Worm (Caenorhabditis elegans): Measurements from ENCODE around the gene acox-3.

Gene acox-3

ce11 chrIV:6227974-6228373 is 20.3 kb downstream of the acox-3 start, which contains the start of gene C49A9.1:
Gene C49A9.1, plus strand, starts transcription at chrIV:6228190.
- TF ChIP-seq ceh-83 (GFP tag; optimal IDR thresholded peaks at IDR 0.05) (no peak), mep-1 (tag; optimal IDR thresholded peaks at IDR 0.05) (no peak)

DNA sequence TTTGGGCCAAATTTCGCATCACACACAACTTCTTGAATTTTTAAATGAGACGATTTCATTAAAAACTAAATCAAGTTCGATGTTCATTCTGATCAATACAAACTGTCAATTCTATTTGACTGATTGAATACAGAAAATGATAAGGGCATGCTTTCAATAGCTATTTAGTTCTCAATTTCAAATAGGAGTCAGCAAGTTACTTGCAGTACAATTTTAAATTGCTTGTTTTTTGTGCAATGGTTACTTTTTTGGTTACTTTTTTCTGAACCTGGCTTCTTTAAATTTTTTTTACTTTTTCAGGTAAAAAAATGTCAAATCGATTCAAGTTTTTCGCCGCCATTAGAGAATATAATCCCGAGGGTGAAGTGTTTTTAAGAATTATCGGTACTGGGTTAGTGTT is 23.1 kb downstream of the acox-3 start, which contains the start of gene C49A9.2:
TSS of gene C49A9.2 (plus strand) at position 301 of the 400 bp plus-strand sequence.
- TF ChIP-seq nhr-2 (tag; optimal IDR thresholded peaks at IDR 0.05) (no peak), flh-1 (GFP tag; optimal IDR thresholded peaks at IDR 0.05) (no peak)

DNA sequence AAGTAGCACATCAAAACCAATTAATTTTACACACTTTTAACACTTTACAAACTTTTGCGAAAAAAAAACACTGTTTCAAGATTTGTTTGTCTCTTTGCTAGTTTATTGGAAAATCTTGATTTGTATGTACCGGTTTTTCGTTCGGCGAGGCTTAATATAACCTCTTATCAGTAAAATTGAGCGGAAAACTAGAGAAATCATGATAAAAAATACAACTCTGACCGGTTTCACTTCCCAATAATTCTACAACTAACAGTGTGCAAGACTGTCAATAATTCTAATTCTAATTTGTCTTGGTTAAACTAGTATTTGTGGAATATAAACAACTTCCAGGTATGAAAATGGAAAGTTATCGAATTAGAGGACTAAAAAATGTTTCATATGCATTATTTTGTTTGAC is 26.4 kb downstream of the acox-3 start, which contains the start of gene C49A9.3:
TSS of gene C49A9.3 (plus strand) at position 212 of the 400 bp plus-strand sequence.
- TF ChIP-seq sem-2 (GFP tag; optimal IDR thresholded peaks at IDR 0.05) (no peak), nhr-76 (tag; optimal IDR thresholded peaks at IDR 0.05) (no peak), ceh-83 (GFP tag; optimal IDR thresholded peaks at IDR 0.05) (no peak), bed-3 (GFP tag; optimal IDR thresholded peaks at IDR 0.05) (no peak)

ce11 chrIV:6219429-6219828 is 28.9 kb downstream of the acox-3 start, which contains the start of gene C49A9.4:
Gene C49A9.4, plus strand, starts transcription at chrIV:6219693.
- TF ChIP-seq sem-2 (GFP tag; optimal IDR thresholded peaks at IDR 0.05) (no peak), nhr-12 (tag; optimal IDR thresholded peaks at IDR 0.05) (no peak), nhr-2 (tag; optimal IDR thresholded peaks at IDR 0.05) (no peak), mls-2 (tag; optimal IDR thresholded peaks at IDR 0.05) (no peak), unc-62 (GFP tag; optimal IDR thresholded peaks at IDR 0.05) (no peak), lsy-2 (tag; optimal IDR thresholded peaks at IDR 0.05) (no peak), hlh-1 (tag; optimal IDR thresholded peaks at IDR 0.05) (no peak), tbx-8 (GFP tag; optimal IDR thresholded peaks at IDR 0.05) (no peak), M03D4.4 (tag; optimal IDR thresholded peaks at IDR 0.05) (no peak), blmp-1 (tag; optimal IDR thresholded peaks at IDR 0.05) (no peak), nhr-76 (tag; optimal IDR thresholded peaks at IDR 0.05) (no peak), drap-1 (GFP tag; optimal IDR thresholded peaks at IDR 0.05) (no peak), snpc-4 (tag; optimal IDR thresholded peaks at IDR 0.05) (no peak), unc-120 (tag; optimal IDR thresholded peaks at IDR 0.05; ENCODE audit: poor library complexity, severe bottlenecking) (no peak), ceh-39 (tag; optimal IDR thresholded peaks at IDR 0.05) (no peak), nhr-237 (tag; optimal IDR thresholded peaks at IDR 0.05) (no peak), pha-4 (tag; optimal IDR thresholded peaks at IDR 0.05) (no peak), unc-39 (tag; optimal IDR thresholded peaks at IDR 0.05) (no peak)

DNA sequence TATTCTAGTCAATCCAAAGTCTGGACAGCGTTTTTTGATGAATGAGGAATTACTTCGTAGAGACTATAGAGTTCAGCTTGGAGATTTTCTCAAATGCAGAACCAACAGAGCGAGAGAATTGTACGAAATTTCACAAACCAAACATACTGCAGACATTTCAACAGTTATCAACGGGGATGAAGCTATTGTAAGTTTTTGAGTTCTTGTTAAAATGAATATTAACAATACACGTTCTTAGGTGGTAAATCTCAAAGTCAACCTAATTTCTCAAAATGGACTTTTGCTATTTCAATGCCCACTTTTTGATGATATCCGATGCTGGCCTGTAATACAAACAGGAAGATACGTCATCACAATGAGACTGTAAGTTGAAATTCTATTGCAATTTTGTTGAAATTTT is 30.8 kb downstream of the acox-3 start:
- TF ChIP-seq ceh-83 (GFP tag; optimal IDR thresholded peaks at IDR 0.05), result no peak
- no peak for TF ChIP-seq ham-2 (GFP tag; optimal IDR thresholded peaks at IDR 0.05)
- no peak for TF ChIP-seq unc-39 (tag; optimal IDR thresholded peaks at IDR 0.05)
- no peak for TF ChIP-seq ztf-11 (tag; optimal IDR thresholded peaks at IDR 0.05)
- TF ChIP-seq elt-3 (tag; optimal IDR thresholded peaks at IDR 0.05), result no peak
- TF ChIP-seq lin-32 (GFP tag; optimal IDR thresholded peaks at IDR 0.05), result no peak
- no peak for TF ChIP-seq snpc-4 (tag; optimal IDR thresholded peaks at IDR 0.05)
- no peak for TF ChIP-seq lsy-2 (tag; optimal IDR thresholded peaks at IDR 0.05)
- no peak for TF ChIP-seq drap-1 (GFP tag; optimal IDR thresholded peaks at IDR 0.05)
- no peak for TF ChIP-seq pha-4 (tag; optimal IDR thresholded peaks at IDR 0.05)
- TF ChIP-seq sem-2 (GFP tag; optimal IDR thresholded peaks at IDR 0.05), result no peak
- TF ChIP-seq mab-5 (tag; optimal IDR thresholded peaks at IDR 0.05), result no peak
- no peak for TF ChIP-seq cnd-1 (tag; optimal IDR thresholded peaks at IDR 0.05)
- TF ChIP-seq elt-1 (tag; optimal IDR thresholded peaks at IDR 0.05; ENCODE audit: borderline replicate concordance, insufficient read depth), result no peak
- TF ChIP-seq bed-3 (GFP tag; optimal IDR thresholded peaks at IDR 0.05), result no peak
- no peak for TF ChIP-seq nhr-2 (tag; optimal IDR thresholded peaks at IDR 0.05)
- no peak for TF ChIP-seq tbx-8 (GFP tag; optimal IDR thresholded peaks at IDR 0.05)
- no peak for TF ChIP-seq ceh-43 (GFP tag; optimal IDR thresholded peaks at IDR 0.05)

DNA sequence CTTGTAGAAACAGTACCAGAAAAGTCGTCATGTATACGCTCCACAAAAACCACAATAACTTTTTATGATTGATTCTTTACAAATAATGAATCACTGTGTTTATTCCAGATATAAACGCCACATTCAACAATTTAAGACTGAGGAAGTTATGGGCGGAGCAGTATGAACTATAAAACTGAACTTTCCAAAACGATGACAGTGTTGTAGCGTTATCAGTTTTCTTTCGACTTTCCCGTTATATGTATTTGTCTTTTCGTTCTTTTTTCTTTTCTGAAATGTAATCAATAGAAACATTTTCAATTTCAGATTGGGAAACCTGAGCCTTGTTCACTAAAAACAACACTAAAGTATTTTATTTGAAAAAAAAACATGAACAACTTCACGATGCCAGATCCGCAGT is 31.2 kb downstream of the acox-3 start, which contains the start of gene C49A9.9:
TSS of gene C49A9.9 (plus strand) at position 307 of the 400 bp plus-strand sequence.
- TF ChIP-seq sem-2 (GFP tag; optimal IDR thresholded peaks at IDR 0.05) (no peak), snpc-4 (tag; optimal IDR thresholded peaks at IDR 0.05) (no peak), cnd-1 (tag; optimal IDR thresholded peaks at IDR 0.05) (no peak), nhr-237 (tag; optimal IDR thresholded peaks at IDR 0.05) (no peak), ceh-39 (tag; optimal IDR thresholded peaks at IDR 0.05) (no peak), mls-2 (tag; optimal IDR thresholded peaks at IDR 0.05) (no peak), sptf-1 (tag; optimal IDR thresholded peaks at IDR 0.05) (no peak), ztf-11 (tag; optimal IDR thresholded peaks at IDR 0.05) (no peak), M03D4.4 (tag; optimal IDR thresholded peaks at IDR 0.05) (no peak), elt-3 (tag; optimal IDR thresholded peaks at IDR 0.05) (no peak), tbx-8 (GFP tag; optimal IDR thresholded peaks at IDR 0.05) (no peak), ham-2 (GFP tag; optimal IDR thresholded peaks at IDR 0.05) (no peak), zip-8 (tag; optimal IDR thresholded peaks at IDR 0.05) (no peak), unc-62 (GFP tag; optimal IDR thresholded peaks at IDR 0.05) (no peak), pha-4 (tag; optimal IDR thresholded peaks at IDR 0.05) (no peak), unc-39 (tag; optimal IDR thresholded peaks at IDR 0.05) (no peak)
